Worm (Caenorhabditis elegans) whole organism, mixed stage, embryonic: ENCODE measurements around the gene clc-33.
"Not testable (repeated sequence)": the region's sequence is repeated elsewhere in the genome, so short reads cannot be mapped to it uniquely, and the experiment has no call there.

Experiments
- M03D4.4 ChIP-seq: sonication (generic microtip); optimal IDR thresholded peaks from 2 replicates; lab custom pipeline; 2017; ENCODE audit warnings: mild to moderate bottlenecking, missing genetic modification characterization, missing compliant biosample characterization
- blmp-1 ChIP-seq: fragments of 150-350 bp; optimal IDR thresholded peaks from 2 replicates; lab custom pipeline; 2014; ENCODE audit warnings: missing biosample characterization, missing genetic modification characterization
- ceh-39 ChIP-seq: fragments of 150-350 bp; optimal IDR thresholded peaks from 2 replicates; lab custom pipeline; 2014; ENCODE audit warnings: missing biosample characterization, missing genetic modification characterization
- ceh-43 ChIP-seq: fragments of 200-800 bp; sonication (Bioruptor generic); optimal IDR thresholded peaks from 2 replicates; lab custom pipeline; 2018; ENCODE audit warnings: mild to moderate bottlenecking, missing genetic modification characterization, moderate library complexity, missing compliant biosample characterization
- ceh-83 ChIP-seq: fragments of 200-800 bp; sonication (Bioruptor generic); optimal IDR thresholded peaks from 2 replicates; lab custom pipeline; 2018; ENCODE audit warnings: mild to moderate bottlenecking, missing genetic modification characterization, missing compliant biosample characterization
- ces-1 ChIP-seq: fragments of 150-350 bp; optimal IDR thresholded peaks from 2 replicates; lab custom pipeline; 2014; ENCODE audit warnings: missing biosample characterization, missing genetic modification reagents, missing genetic modification characterization
- cnd-1 ChIP-seq: fragments of 200-800 bp; sonication (Bioruptor generic); optimal IDR thresholded peaks from 2 replicates; lab custom pipeline; 2018; ENCODE audit warnings: mild to moderate bottlenecking, missing genetic modification characterization, missing compliant biosample characterization
- drap-1 ChIP-seq: fragments of 200-800 bp; sonication (Bioruptor generic); optimal IDR thresholded peaks from 3 replicates; lab custom pipeline; 2018; ENCODE audit warnings: mild to moderate bottlenecking, missing genetic modification characterization, missing compliant biosample characterization
- elt-1 ChIP-seq: sonication (generic microtip); optimal IDR thresholded peaks from 2 replicates; lab custom pipeline; 2017; ENCODE audit warnings: missing genetic modification characterization, mild to moderate bottlenecking, missing compliant biosample characterization, antibody characterized with exemption, moderate library complexity, borderline replicate concordance; ENCODE audit not compliant: insufficient read depth
- elt-3 ChIP-seq: fragments of 150-350 bp; optimal IDR thresholded peaks from 2 replicates; lab custom pipeline; 2014; ENCODE audit warnings: missing biosample characterization, missing genetic modification characterization
- flh-1 ChIP-seq: fragments of 200-800 bp; sonication (Bioruptor generic); optimal IDR thresholded peaks from 2 replicates; lab custom pipeline; 2018; ENCODE audit warnings: mild to moderate bottlenecking, missing genetic modification characterization, moderate library complexity, missing compliant biosample characterization
- ham-2 ChIP-seq: fragments of 200-800 bp; sonication (Bioruptor generic); optimal IDR thresholded peaks from 2 replicates; lab custom pipeline; 2018; ENCODE audit warnings: mild to moderate bottlenecking, missing genetic modification characterization, missing compliant biosample characterization
- hlh-1 ChIP-seq: fragments of 150-350 bp; optimal IDR thresholded peaks from 2 replicates; lab custom pipeline; 2014; ENCODE audit warnings: missing biosample characterization, missing genetic modification reagents, missing genetic modification characterization
- lin-13 ChIP-seq: fragments of 150-350 bp; optimal IDR thresholded peaks from 2 replicates; lab custom pipeline; 2014; ENCODE audit warnings: missing biosample characterization, missing genetic modification characterization
- lin-32 ChIP-seq: fragments of 200-800 bp; sonication (Bioruptor generic); optimal IDR thresholded peaks from 2 replicates; lab custom pipeline; 2018; ENCODE audit warnings: mild to moderate bottlenecking, missing genetic modification characterization, missing compliant biosample characterization
- lsy-2 ChIP-seq: fragments of 150-350 bp; optimal IDR thresholded peaks from 2 replicates; lab custom pipeline; 2014; ENCODE audit warnings: missing biosample characterization, missing genetic modification characterization
- mab-5 ChIP-seq: fragments of 150-350 bp; optimal IDR thresholded peaks from 2 replicates; lab custom pipeline; 2014; ENCODE audit warnings: missing biosample characterization, missing genetic modification characterization
- mls-2 ChIP-seq: sonication (generic microtip); optimal IDR thresholded peaks from 2 replicates; lab custom pipeline; 2016; ENCODE audit warnings: mild to moderate bottlenecking, missing genetic modification characterization, moderate library complexity, missing compliant biosample characterization
- nhr-12 ChIP-seq: fragments of 150-350 bp; optimal IDR thresholded peaks from 2 replicates; lab custom pipeline; 2014; ENCODE audit warnings: missing biosample characterization, missing genetic modification characterization
- nhr-2 ChIP-seq: fragments of 150-350 bp; optimal IDR thresholded peaks from 2 replicates; lab custom pipeline; 2014; ENCODE audit warnings: missing biosample characterization, missing genetic modification characterization
- nhr-237 ChIP-seq: fragments of 150-350 bp; optimal IDR thresholded peaks from 2 replicates; lab custom pipeline; 2014; ENCODE audit warnings: missing biosample characterization, missing genetic modification characterization
- nhr-28 ChIP-seq: fragments of 150-350 bp; optimal IDR thresholded peaks from 2 replicates; lab custom pipeline; 2014; ENCODE audit warnings: missing biosample characterization, missing genetic modification characterization
- nhr-76 ChIP-seq: sonication (generic microtip); optimal IDR thresholded peaks from 2 replicates; lab custom pipeline; 2017; ENCODE audit warnings: missing biosample characterization, missing genetic modification characterization
- pha-4 ChIP-seq: fragments of 150-350 bp; optimal IDR thresholded peaks from 2 replicates; lab custom pipeline; 2018; ENCODE audit warnings: missing biosample characterization, missing genetic modification reagents, missing genetic modification characterization
- sem-2 ChIP-seq: fragments of 200-800 bp; sonication (Bioruptor generic); optimal IDR thresholded peaks from 2 replicates; lab custom pipeline; 2018; ENCODE audit warnings: mild to moderate bottlenecking, missing genetic modification characterization, missing compliant biosample characterization
- snpc-4 ChIP-seq: fragments of 150-350 bp; optimal IDR thresholded peaks from 2 replicates; lab custom pipeline; 2014; ENCODE audit warnings: missing biosample characterization, missing genetic modification characterization
- sptf-1 ChIP-seq: sonication (generic microtip); optimal IDR thresholded peaks from 2 replicates; lab custom pipeline; 2017; ENCODE audit warnings: mild to moderate bottlenecking, missing genetic modification characterization, moderate library complexity, missing compliant biosample characterization
- tbx-8 ChIP-seq: fragments of 200-800 bp; sonication (Bioruptor generic); optimal IDR thresholded peaks from 2 replicates; lab custom pipeline; 2018; ENCODE audit warnings: mild to moderate bottlenecking, missing genetic modification characterization, moderate library complexity, missing compliant biosample characterization
- unc-39 ChIP-seq: fragments of 150-350 bp; optimal IDR thresholded peaks from 2 replicates; lab custom pipeline; 2014; ENCODE audit warnings: missing biosample characterization, missing genetic modification characterization
- unc-62 ChIP-seq: fragments of 150-350 bp; optimal IDR thresholded peaks from 2 replicates; lab custom pipeline; 2014; ENCODE audit warnings: missing biosample characterization, missing genetic modification reagents, missing genetic modification characterization
- zip-8 ChIP-seq: fragments of 150-350 bp; optimal IDR thresholded peaks from 2 replicates; lab custom pipeline; 2014; ENCODE audit warnings: missing biosample characterization, missing genetic modification characterization
- ztf-11 ChIP-seq: fragments of 150-350 bp; optimal IDR thresholded peaks from 2 replicates; lab custom pipeline; 2014; ENCODE audit warnings: missing biosample characterization, missing genetic modification characterization

The clc-33 gene

DNA sequence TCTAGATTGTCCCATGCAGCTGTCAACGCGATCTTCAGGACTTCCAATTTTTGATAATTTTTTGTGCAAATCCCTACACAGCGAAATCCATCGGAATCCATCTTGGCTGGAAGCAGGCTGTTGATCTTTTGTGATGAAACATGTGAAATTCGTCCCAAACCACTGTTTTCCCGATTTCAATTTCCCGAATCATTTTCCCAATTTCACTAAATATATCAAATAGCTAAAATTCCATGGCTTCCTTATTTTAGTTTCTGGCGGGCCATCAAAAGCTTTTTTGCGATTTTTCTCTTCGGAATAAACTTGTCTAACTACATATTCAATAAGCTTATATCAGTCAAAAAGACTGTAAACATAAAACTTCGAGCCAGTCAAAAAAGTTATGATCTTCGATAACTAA is 18.7 kb upstream of the clc-33 start, which contains the start of gene F46F5.8:
Gene F46F5.8, minus strand, starts transcription at position 101 of the 400 bp plus-strand sequence.
- no peak for TF ChIP-seq ceh-43 (GFP tag; lab: Kevin White, UChicago)
- TF ChIP-seq unc-62 (GFP tag; lab: Kevin White, UChicago), result no peak

DNA sequence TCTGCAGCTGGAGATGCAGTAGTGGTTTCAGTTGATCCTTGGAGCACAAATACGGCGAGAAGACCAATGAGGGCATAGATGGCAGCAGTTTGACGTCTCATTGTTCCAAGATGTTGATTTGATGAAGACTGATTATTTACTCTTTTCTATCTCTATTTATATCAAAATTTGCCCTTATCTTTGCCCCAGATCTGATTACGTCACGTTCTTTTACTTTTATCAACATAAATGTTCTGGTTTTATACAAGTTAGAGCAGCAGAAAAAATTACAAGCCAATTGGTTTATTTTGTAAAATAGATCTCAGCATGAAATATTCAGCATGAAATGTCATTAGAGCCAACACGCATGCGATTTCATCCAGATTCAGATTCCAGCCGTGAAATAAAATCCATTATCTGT is 17.5 kb upstream of the clc-33 start, which contains the start of gene msrp-4:
Gene msrp-4, minus strand, starts transcription at position 101 of the 400 bp plus-strand sequence.
- TF ChIP-seq lin-13, ztf-11, blmp-1 (tag; lab: Kevin White, UChicago): not testable (repeated sequence)
- TF ChIP-seq, all 35 proteins: peak for 0; not testable (repeated sequence) for 35

DNA sequence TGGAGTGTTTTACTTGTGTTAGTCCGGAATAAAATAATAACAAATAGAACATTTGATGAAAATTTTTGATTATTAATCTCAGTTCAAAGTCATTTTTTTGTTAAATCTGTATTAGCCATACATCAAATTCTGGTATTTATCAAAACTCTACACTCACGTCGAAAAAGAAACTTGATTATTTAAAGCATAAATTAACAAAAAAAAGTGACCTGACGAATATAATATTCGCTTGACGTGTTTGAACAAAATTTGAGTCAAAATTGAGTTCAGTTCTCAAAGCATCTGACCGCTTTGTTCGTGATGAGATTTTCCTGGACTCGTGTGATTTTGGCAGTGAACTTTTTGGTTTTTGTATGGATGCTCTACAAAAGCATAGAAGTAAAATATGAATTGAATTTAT is 16.7 kb upstream of the clc-33 start, which contains the start of gene F46F5.10:
Gene F46F5.10, plus strand, starts transcription at position 301 of the 400 bp plus-strand sequence.
- no peak for TF ChIP-seq ces-1
- TF ChIP-seq ceh-39 (tag; lab: Kevin White, UChicago), result no peak
- no peak for TF ChIP-seq unc-62 (GFP tag; lab: Kevin White, UChicago)
- TF ChIP-seq snpc-4 (tag; lab: Kevin White, UChicago), result no peak
- TF ChIP-seq sem-2 (GFP tag; lab: Kevin White, UChicago), result no peak
- TF ChIP-seq ceh-83 (GFP tag; lab: Kevin White, UChicago), result no peak
- no peak for TF ChIP-seq nhr-2
- TF ChIP-seq unc-39, result no peak
- no peak for TF ChIP-seq blmp-1 (tag; lab: Kevin White, UChicago)
- no peak for TF ChIP-seq lin-32 (GFP tag; lab: Kevin White, UChicago)
- TF ChIP-seq zip-8 (tag; lab: Kevin White, UChicago), result no peak
- TF ChIP-seq tbx-8, result no peak
- no peak for TF ChIP-seq hlh-1 (tag; lab: Kevin White, UChicago)
- TF ChIP-seq sptf-1 (tag; lab: Kevin White, UChicago), result no peak
- no peak for TF ChIP-seq flh-1 (GFP tag; lab: Kevin White, UChicago)

DNA sequence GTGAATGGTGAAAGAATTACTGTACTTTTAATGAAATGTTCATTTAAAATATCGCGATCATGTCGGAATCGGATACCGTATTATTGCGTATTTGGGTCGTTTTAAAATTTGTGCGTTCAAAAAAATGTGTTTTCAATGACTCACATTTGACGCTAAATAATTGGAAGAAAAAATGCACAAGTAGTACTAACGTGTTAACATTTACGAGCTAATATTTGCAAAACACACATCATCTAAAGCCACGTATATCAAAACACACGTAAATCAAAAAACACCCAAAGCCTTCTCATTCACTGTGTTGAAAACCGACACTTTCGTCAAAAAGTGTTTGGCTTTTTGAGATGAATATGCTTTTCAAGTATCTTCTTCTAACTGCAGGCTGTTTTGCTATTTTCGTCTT is 14.7 kb upstream of the clc-33 start, which contains the start of gene F28A10.1:
Gene F28A10.1, plus strand, starts transcription at position 301 of the 400 bp plus-strand sequence.
- TF ChIP-seq zip-8 (tag; lab: Kevin White, UChicago), result no peak
- no peak for TF ChIP-seq unc-39
- TF ChIP-seq elt-1, result no peak
- no peak for TF ChIP-seq nhr-76
- no peak for TF ChIP-seq ceh-39 (tag; lab: Kevin White, UChicago)
- no peak for TF ChIP-seq drap-1 (GFP tag; lab: Kevin White, UChicago)
- no peak for TF ChIP-seq blmp-1 (tag; lab: Kevin White, UChicago)
- TF ChIP-seq sptf-1 (tag; lab: Kevin White, UChicago), result no peak
- no peak for TF ChIP-seq lsy-2
- no peak for TF ChIP-seq sem-2 (GFP tag; lab: Kevin White, UChicago)

DNA sequence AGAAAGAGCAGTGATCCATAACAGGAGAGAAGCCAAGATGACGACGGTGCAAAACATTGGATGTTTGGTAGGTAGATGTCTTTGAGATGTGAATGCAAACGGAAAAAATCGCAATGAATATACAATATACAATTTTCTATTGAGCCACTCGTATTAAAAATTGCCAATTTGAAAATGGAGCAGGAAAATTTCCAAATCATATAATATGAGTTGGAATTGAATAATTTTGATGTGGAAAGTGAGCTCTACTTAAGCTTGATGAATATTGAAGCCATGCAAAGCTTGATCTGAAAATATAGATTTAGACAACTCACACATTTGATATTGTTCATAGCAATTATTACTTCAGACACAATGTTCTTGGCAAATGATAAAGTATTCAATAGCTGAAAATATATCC is 1.8 kb upstream of the clc-33 start, which contains the start of gene F28A10.8:
Gene F28A10.8, minus strand, starts transcription at position 101 of the 400 bp plus-strand sequence.
- no peak for TF ChIP-seq zip-8 (tag; lab: Kevin White, UChicago)
- no peak for TF ChIP-seq ceh-39 (tag; lab: Kevin White, UChicago)
- TF ChIP-seq snpc-4 (tag; lab: Kevin White, UChicago), result no peak
- TF ChIP-seq nhr-28 (tag; lab: Kevin White, UChicago), result no peak
- no peak for TF ChIP-seq ham-2 (GFP tag; lab: Kevin White, UChicago)
- no peak for TF ChIP-seq ztf-11 (tag; lab: Kevin White, UChicago)
- TF ChIP-seq ceh-43 (GFP tag; lab: Kevin White, UChicago), result no peak
- no peak for TF ChIP-seq nhr-2
- no peak for TF ChIP-seq cnd-1 (tag; lab: Kevin White, UChicago)
- TF ChIP-seq blmp-1 (tag; lab: Kevin White, UChicago), result no peak

DNA sequence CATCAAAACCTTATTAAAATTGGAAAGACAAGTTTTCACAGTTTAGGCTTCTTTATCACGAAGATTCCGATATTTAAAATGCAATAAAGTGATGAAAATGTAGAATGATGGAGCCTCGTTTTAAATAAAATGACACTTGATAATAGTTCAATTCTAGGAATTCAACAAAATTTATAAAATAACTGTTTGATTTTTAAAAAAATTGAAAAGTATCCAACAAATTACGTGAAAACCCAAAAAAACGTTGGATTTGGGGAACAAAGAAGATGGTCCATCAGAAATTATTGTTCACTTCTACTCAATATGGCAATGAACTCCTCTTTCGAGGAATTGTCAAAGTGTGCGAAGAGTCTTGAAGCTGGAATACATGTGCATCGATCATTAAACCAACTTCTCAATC is 3.7 kb downstream of the clc-33 start, which contains the start of gene F28A10.4:
Gene F28A10.4, plus strand, starts transcription at position 301 of the 400 bp plus-strand sequence.
- no peak for TF ChIP-seq ceh-43 (GFP tag; lab: Kevin White, UChicago)
- no peak for TF ChIP-seq nhr-2
- no peak for TF ChIP-seq elt-3 (tag; lab: Kevin White, UChicago)
- TF ChIP-seq nhr-12 (tag; lab: Kevin White, UChicago), result no peak
- TF ChIP-seq mls-2 (tag; lab: Kevin White, UChicago), result no peak
- TF ChIP-seq M03D4.4 (tag; lab: Kevin White, UChicago), result no peak
- TF ChIP-seq lin-32 (GFP tag; lab: Kevin White, UChicago), result no peak
- no peak for TF ChIP-seq mab-5 (tag; lab: Kevin White, UChicago)
- TF ChIP-seq tbx-8, result no peak
- no peak for TF ChIP-seq zip-8 (tag; lab: Kevin White, UChicago)
- no peak for TF ChIP-seq hlh-1 (tag; lab: Kevin White, UChicago)
- TF ChIP-seq pha-4 (tag; lab: Kevin White, UChicago), result no peak
- no peak for TF ChIP-seq unc-39
- no peak for TF ChIP-seq nhr-237 (tag; lab: Kevin White, UChicago)
- no peak for TF ChIP-seq ham-2 (GFP tag; lab: Kevin White, UChicago)
